Fruit fly (Drosophila melanogaster) whole organism: Measurements from ENCODE around the gene PVRAP.

Experiments used
- Dll ChIP-seq: fragments of >200 bp; optimal IDR thresholded peaks from 2 replicates; lab custom pipeline; 2017
- usp ChIP-seq: fragments of >200 bp; optimal IDR thresholded peaks from 2 replicates; lab custom pipeline; 2017; ENCODE audit warnings: missing biosample characterization, missing genetic modification characterization, mixed read lengths

dm6 chr3L:5957163-5957562 is 39.8 kb upstream of the PVRAP start:
- TF ChIP-seq Dll: no peak
- TF ChIP-seq usp: no peak
